Fruit fly (Drosophila melanogaster): ENCODE measurements around the gene CG10336.

CG10336 gene

DNA sequence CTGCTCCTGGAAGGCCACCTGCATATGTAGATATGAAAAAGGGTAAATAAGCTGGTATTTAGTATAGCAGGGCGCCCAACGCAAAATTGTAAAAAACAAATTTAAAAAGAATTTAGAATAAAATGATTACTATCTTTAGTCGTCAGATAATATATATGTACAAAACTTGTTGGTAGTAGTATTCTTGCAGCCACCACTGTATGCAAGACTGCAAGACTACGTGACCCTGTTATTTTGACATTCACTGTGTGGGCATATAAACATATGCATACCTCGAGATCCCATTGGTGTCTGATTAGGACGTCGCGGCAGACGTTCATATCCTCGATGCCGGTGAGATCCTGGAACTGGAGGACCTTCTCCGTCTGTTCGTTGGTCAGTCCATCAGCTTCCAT, 18.5 kb downstream of the CG10336 start (continued):
- TF ChIP-seq CG13624 (GFP tag; optimal IDR thresholded peaks at IDR 0.05) (peak; percentile 45), MBD-R2 (GFP tag; IDR thresholded peaks at IDR 0.05) (no peak), CG33557 (GFP tag; optimal IDR thresholded peaks at IDR 0.05) (no peak), ERR (GFP tag; optimal IDR thresholded peaks at IDR 0.05) (no peak), bcd (GFP tag; optimal IDR thresholded peaks at IDR 0.05) (no peak), HLHmδ (GFP tag; optimal IDR thresholded peaks at IDR 0.05) (no peak), CG4328 (GFP tag; optimal IDR thresholded peaks at IDR 0.05) (no peak), CG10959 (GFP tag; IDR thresholded peaks at IDR 0.05) (no peak), Awh (GFP tag; IDR thresholded peaks at IDR 0.05) (no peak; the same call in 1 of the 2 replicates), HHEX (GFP tag; optimal IDR thresholded peaks at IDR 0.05) (no peak), hkb (optimal IDR thresholded peaks at IDR 0.05) (no peak), hkb (GFP tag; IDR thresholded peaks at IDR 0.05) (peak; percentile 45; the same call in 1 of the 2 replicates), Side (GFP tag; optimal IDR thresholded peaks at IDR 0.05) (no peak), insv (GFP tag; optimal IDR thresholded peaks at IDR 0.05) (no peak), Sin3A (optimal IDR thresholded peaks at IDR 0.05) (no peak), CG3281 (GFP tag; optimal IDR thresholded peaks at IDR 0.05) (peak; percentile 30), CG42726 (GFP tag; IDR thresholded peaks at IDR 0.05; ENCODE audit: partially characterized antibody) (no peak), gem (tag; optimal IDR thresholded peaks at IDR 0.05) (peak; percentile 43), Blimp-1 (GFP tag; optimal IDR thresholded peaks at IDR 0.05) (no peak), CkIIα-i1 (GFP tag; IDR thresholded peaks at IDR 0.05) (no peak), CG12391 (tag; optimal IDR thresholded peaks at IDR 0.05) (no peak), CG8089 (GFP tag; optimal IDR thresholded peaks at IDR 0.05) (no peak), CG11085 (GFP tag; IDR thresholded peaks at IDR 0.05) (no peak), da (GFP tag; optimal IDR thresholded peaks at IDR 0.05) (no peak), cato (GFP tag; optimal IDR thresholded peaks at IDR 0.05; ENCODE audit: borderline replicate concordance) (no peak), exex (tag; optimal IDR thresholded peaks at IDR 0.05) (no peak), CG12236 (GFP tag; optimal IDR thresholded peaks at IDR 0.05) (no peak), Hmr (GFP tag; optimal IDR thresholded peaks at IDR 0.05) (peak; percentile 41), E2f2 (GFP tag; IDR thresholded peaks at IDR 0.05) (peak; percentile 8; the same call in 1 of the 2 replicates), CG12104 (GFP tag; optimal IDR thresholded peaks at IDR 0.05) (no peak), PHDP (tag; optimal IDR thresholded peaks at IDR 0.05) (peak; percentile 39), CG2120 (GFP tag; optimal IDR thresholded peaks at IDR 0.05) (peak; percentile 70), D19A (tag; optimal IDR thresholded peaks at IDR 0.05) (no peak), nau (GFP tag; optimal IDR thresholded peaks at IDR 0.05) (no peak), Aef1 (GFP tag; IDR thresholded peaks at IDR 0.05) (peak; percentile 36; the same call in 1 of the 3 replicates), rib (GFP tag; IDR thresholded peaks at IDR 0.05) (no peak), Sry-δ (GFP tag; optimal IDR thresholded peaks at IDR 0.05) (no peak), CG17612 (GFP tag; IDR thresholded peaks at IDR 0.05) (no peak), TFAM (GFP tag; optimal IDR thresholded peaks at IDR 0.05) (no peak), CG4854 (GFP tag; optimal IDR thresholded peaks at IDR 0.05) (no peak), Fer1 (GFP tag; optimal IDR thresholded peaks at IDR 0.05) (peak; percentile 20), dan (GFP tag; IDR thresholded peaks at IDR 0.05) (no peak), repo (GFP tag; optimal IDR thresholded peaks at IDR 0.05) (no peak), CG31441 (GFP tag; IDR thresholded peaks at IDR 0.05) (no peak), ftz-f1 (GFP tag; optimal IDR thresholded peaks at IDR 0.05) (no peak), sug (tag; optimal IDR thresholded peaks at IDR 0.05) (no peak), CG7928 (GFP tag; optimal IDR thresholded peaks at IDR 0.05) (no peak), scrt (GFP tag; optimal IDR thresholded peaks at IDR 0.05) (no peak), Asciz (GFP tag; optimal IDR thresholded peaks at IDR 0.05) (no peak), ab (GFP tag; optimal IDR thresholded peaks at IDR 0.05) (no peak), CG15269 (tag; optimal IDR thresholded peaks at IDR 0.05) (no peak), ems (GFP tag; optimal IDR thresholded peaks at IDR 0.05) (no peak)
